Worm (Caenorhabditis elegans): ENCODE data around the gene ulp-1.

ulp-1 gene

DNA sequence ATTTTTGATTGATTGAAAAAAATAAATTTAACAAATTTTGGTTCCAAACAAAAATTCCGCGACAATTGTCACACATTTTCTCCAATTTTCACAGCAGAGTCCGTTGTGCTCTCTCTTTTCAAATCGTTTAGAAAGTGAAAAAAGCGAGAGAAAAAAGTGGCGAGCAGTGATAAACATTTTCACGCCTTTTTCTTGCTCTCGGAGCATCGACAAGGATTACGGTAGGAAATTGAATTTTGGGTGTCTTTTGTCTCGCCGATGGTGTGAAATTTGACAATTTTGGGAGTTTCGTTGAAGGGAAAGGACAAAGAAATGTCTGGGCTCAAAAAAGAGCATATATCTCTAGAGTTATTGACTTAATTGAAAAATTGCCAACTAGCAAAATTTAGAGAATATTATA lies 35.1 kb downstream of the ulp-1 start:
- TF ChIP-seq efl-1 (optimal IDR thresholded peaks at IDR 0.05) (no peak), efl-1 (GFP tag; optimal IDR thresholded peaks at IDR 0.05 in 1 of 2) (peak in 1 of 2 experiments; percentile 46), lsy-2 (tag; optimal IDR thresholded peaks at IDR 0.05) (peak in 1 of 2 experiments; percentile 60), tbx-2 (tag; optimal IDR thresholded peaks at IDR 0.05) (peak; percentile 76), nhr-76 (tag; optimal IDR thresholded peaks at IDR 0.05) (no peak), nhr-85 (tag) (no peak), rnt-1 (tag; optimal IDR thresholded peaks at IDR 0.05) (peak; percentile 20)

DNA sequence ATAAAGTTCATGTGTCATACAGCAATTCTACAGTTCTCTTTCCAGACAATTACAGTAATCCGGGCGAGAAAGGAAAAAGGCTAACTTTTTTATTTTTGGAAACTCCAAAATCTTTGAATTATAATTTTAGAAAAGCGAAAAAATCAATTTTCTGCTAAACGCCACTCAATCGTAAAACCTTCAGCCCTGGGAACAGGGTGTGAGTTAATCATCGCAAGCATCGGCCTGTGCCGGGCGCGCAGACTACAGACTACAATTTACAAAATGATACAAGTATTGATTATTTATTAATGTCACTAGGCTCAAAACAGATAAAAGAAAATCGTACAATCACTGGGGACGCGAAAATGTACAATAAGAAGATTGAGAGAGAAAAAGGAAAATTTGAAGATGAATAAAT lies 38.9 kb downstream of the ulp-1 start:
- TF ChIP-seq isw-1 (GFP tag; IDR thresholded peaks at IDR 0.05) (no peak), grh-1 (GFP tag; IDR thresholded peaks at IDR 0.05) (no peak), C04F5.9 (tag; optimal IDR thresholded peaks at IDR 0.05) (no peak), nhr-28 (tag; optimal IDR thresholded peaks at IDR 0.05) (no peak), fkh-8 (tag; optimal IDR thresholded peaks at IDR 0.05) (no peak), nhr-90 (tag; optimal IDR thresholded peaks at IDR 0.05; ENCODE audit: poor library complexity) (no peak), nhr-19 (GFP tag; conservative IDR thresholded peaks at IDR 0.05) (no peak), lin-35 (GFP tag; optimal IDR thresholded peaks at IDR 0.05) (no peak), mdl-1 (tag; optimal IDR thresholded peaks at IDR 0.05) (no peak), aha-1 (tag; optimal IDR thresholded peaks at IDR 0.05) (no peak), sptf-1 (tag; optimal IDR thresholded peaks at IDR 0.05) (no peak)

DNA sequence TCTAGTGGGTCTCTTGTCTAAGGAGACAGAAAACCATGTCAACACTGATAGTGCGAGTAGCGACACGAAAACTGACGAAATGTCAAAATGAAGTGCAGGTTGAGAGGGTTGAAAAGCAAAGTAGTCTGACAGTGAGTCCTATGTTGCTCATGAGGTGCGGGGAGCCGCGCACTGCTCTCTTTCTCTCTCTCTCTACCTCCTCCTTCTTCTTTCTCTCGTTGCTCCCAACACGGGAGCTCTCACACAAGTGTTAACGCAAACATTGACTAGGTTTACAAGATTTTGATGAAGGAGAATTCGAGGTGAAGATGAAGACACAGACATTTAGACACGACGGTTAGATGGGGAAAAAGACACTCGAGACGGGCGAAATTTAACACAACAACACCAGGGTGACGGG lies 40.3 kb downstream of the ulp-1 start:
- TF ChIP-seq jun-1 (tag; optimal IDR thresholded peaks at IDR 0.05) (no peak), zip-4 (GFP tag; optimal IDR thresholded peaks at IDR 0.05) (no peak), efl-1 (optimal IDR thresholded peaks at IDR 0.05) (no peak), efl-1 (GFP tag; optimal IDR thresholded peaks at IDR 0.05 in 1 of 2) (no peak), tbx-2 (tag; optimal IDR thresholded peaks at IDR 0.05) (peak; percentile 100), sox-4 (tag; optimal IDR thresholded peaks at IDR 0.05) (no peak), zag-1 (tag; optimal IDR thresholded peaks at IDR 0.05) (no peak), fkh-10 (GFP tag; optimal IDR thresholded peaks at IDR 0.05) (no peak), aly-2 (tag; optimal IDR thresholded peaks at IDR 0.05) (no peak), ces-1 (GFP tag; optimal IDR thresholded peaks at IDR 0.05) (no peak), pax-3 (tag; optimal IDR thresholded peaks at IDR 0.05) (no peak), ceh-90 (tag; optimal IDR thresholded peaks at IDR 0.05) (no peak), elt-2 (tag; optimal IDR thresholded peaks at IDR 0.05) (no peak), snpc-4 (tag; optimal IDR thresholded peaks at IDR 0.05) (no peak), nhr-71 (tag; optimal IDR thresholded peaks at IDR 0.05) (peak; percentile 17), sptf-1 (tag; optimal IDR thresholded peaks at IDR 0.05) (no peak), isw-1 (GFP tag; IDR thresholded peaks at IDR 0.05) (no peak), fkh-4 (tag; optimal IDR thresholded peaks at IDR 0.05; ENCODE audit: borderline replicate concordance) (no peak), C16A3.4 (tag; optimal IDR thresholded peaks at IDR 0.05) (no peak), unc-130 (tag; optimal IDR thresholded peaks at IDR 0.05) (no peak), ama-1 (optimal IDR thresholded peaks at IDR 0.05) (no peak), ceh-82 (tag; optimal IDR thresholded peaks at IDR 0.05) (peak in 1 of 3 experiments; percentile 28), nhr-237 (tag; optimal IDR thresholded peaks at IDR 0.05) (no peak), mep-1 (tag; optimal IDR thresholded peaks at IDR 0.05) (no peak), pqm-1 (tag; optimal IDR thresholded peaks at IDR 0.05) (no peak), nhr-77 (tag; optimal IDR thresholded peaks at IDR 0.05) (peak; percentile 64), unc-30 (tag; optimal IDR thresholded peaks at IDR 0.05) (no peak), pag-3 (tag; optimal IDR thresholded peaks at IDR 0.05; ENCODE audit: borderline replicate concordance, insufficient read depth) (no peak), hpl-2 (GFP tag; optimal IDR thresholded peaks at IDR 0.05) (no peak), lin-14 (GFP tag; optimal IDR thresholded peaks at IDR 0.05) (peak; percentile 26), skn-1 (tag; optimal IDR thresholded peaks at IDR 0.05) (no peak), ceh-88 (GFP tag; IDR thresholded peaks at IDR 0.05) (no peak), nhr-76 (tag; optimal IDR thresholded peaks at IDR 0.05) (no peak), egl-27 (tag; optimal IDR thresholded peaks at IDR 0.05) (no peak), irx-1 (tag; optimal IDR thresholded peaks at IDR 0.05) (no peak), rnt-1 (tag; optimal IDR thresholded peaks at IDR 0.05) (no peak), lin-39 (tag; optimal IDR thresholded peaks at IDR 0.05) (no peak), mdl-1 (tag; optimal IDR thresholded peaks at IDR 0.05) (no peak), lsy-2 (tag; optimal IDR thresholded peaks at IDR 0.05) (peak in 1 of 2 experiments; percentile 23), nhr-19 (GFP tag; conservative IDR thresholded peaks at IDR 0.05) (no peak), ztf-4 (tag; optimal IDR thresholded peaks at IDR 0.05) (no peak)

Measured in whole organism, L1 larva.